Fruit fly (Drosophila melanogaster) whole organism, prepupa: ENCODE results near the gene His4r.

ENCODE experiments used
- Blimp-1 ChIP-seq: fragments of 200-800 bp; sonication (Bioruptor generic); optimal IDR thresholded peaks from 3 replicates; lab custom pipeline; 2017; ENCODE audit warnings: missing biosample characterization, missing genetic modification characterization, mild to moderate bottlenecking, moderate library complexity, missing genetic modification reagents
- CG10631 ChIP-seq: fragments of 200-800 bp; sonication (Bioruptor generic); optimal IDR thresholded peaks from 2 replicates; lab custom pipeline; 2016; ENCODE audit warnings: missing biosample characterization, missing genetic modification characterization
- CG10669 ChIP-seq: fragments of 200-800 bp; sonication (Bioruptor generic); optimal IDR thresholded peaks from 3 replicates; lab custom pipeline; 2018; ENCODE audit warnings: missing biosample characterization, mild to moderate bottlenecking, missing genetic modification characterization, moderate library complexity
- CG11294 ChIP-seq: fragments of 200-800 bp; sonication (Bioruptor generic); IDR thresholded peaks from 2 replicates; pipeline ENCODE4 v1.3.6; 2022; ENCODE audit warnings: missing biosample characterization, missing genetic modification characterization
- CG11762 ChIP-seq: fragments of 200-800 bp; sonication (Bioruptor generic); optimal IDR thresholded peaks from 3 replicates; lab custom pipeline; 2016; ENCODE audit warnings: missing biosample characterization, missing genetic modification characterization; ENCODE audit not compliant: insufficient read depth
- CG15336 ChIP-seq: fragments of 200-800 bp; sonication (Bioruptor generic); IDR thresholded peaks from 2 replicates; pipeline ENCODE4 v1.3.6; 2022; ENCODE audit warnings: missing biosample characterization, missing genetic modification characterization
- CG1621 ChIP-seq: fragments of 200-800 bp; sonication (Bioruptor generic); optimal IDR thresholded peaks from 3 replicates; lab custom pipeline; 2018; ENCODE audit warnings: missing biosample characterization, mild to moderate bottlenecking, missing genetic modification characterization
- CG16779 ChIP-seq: fragments of 200-800 bp; sonication (Bioruptor generic); optimal IDR thresholded peaks from 3 replicates; lab custom pipeline; 2017; ENCODE audit warnings: missing biosample characterization, mild to moderate bottlenecking, missing genetic modification characterization
- CG3032 ChIP-seq: fragments of 200-800 bp; optimal IDR thresholded peaks from 2 replicates; lab custom pipeline; 2019; ENCODE audit warnings: missing biosample characterization, mild to moderate bottlenecking, missing genetic modification characterization, moderate library complexity
- CG31627 ChIP-seq: fragments of 200-800 bp; sonication (Bioruptor generic); optimal IDR thresholded peaks from 3 replicates; lab custom pipeline; 2016; ENCODE audit warnings: missing biosample characterization, missing genetic modification characterization
- CG32006 ChIP-seq: fragments of 200-800 bp; sonication (Bioruptor generic); optimal IDR thresholded peaks from 3 replicates; lab custom pipeline; 2017; ENCODE audit warnings: missing biosample characterization, mild to moderate bottlenecking, missing genetic modification characterization
- CG34406 ChIP-seq: fragments of 200-800 bp; sonication (Bioruptor generic); optimal IDR thresholded peaks from 3 replicates; lab custom pipeline; 2016; ENCODE audit warnings: missing biosample characterization, missing genetic modification characterization
- CG4318 ChIP-seq: fragments of 200-800 bp; sonication (Bioruptor generic); optimal IDR thresholded peaks from 3 replicates; lab custom pipeline; 2017; ENCODE audit warnings: missing biosample characterization, mild to moderate bottlenecking, missing genetic modification characterization
- CG6163 ChIP-seq: fragments of 200-800 bp; sonication (Bioruptor generic); IDR thresholded peaks from 3 replicates; pipeline ENCODE4 v1.3.6; 2022; ENCODE audit warnings: missing biosample characterization, missing genetic modification characterization
- CG6276 ChIP-seq: fragments of 200-800 bp; sonication (Bioruptor generic); optimal IDR thresholded peaks from 2 replicates; lab custom pipeline; 2017; ENCODE audit warnings: missing biosample characterization, mild to moderate bottlenecking, missing genetic modification characterization
- CG6792 ChIP-seq: fragments of 200-800 bp; sonication (Bioruptor generic); optimal IDR thresholded peaks from 3 replicates; lab custom pipeline; 2016; ENCODE audit warnings: missing biosample characterization, missing genetic modification characterization
- CG6808 ChIP-seq: fragments of 200-800 bp; sonication (Bioruptor generic); optimal IDR thresholded peaks from 3 replicates; lab custom pipeline; 2017; ENCODE audit warnings: missing biosample characterization, missing genetic modification characterization, mild to moderate bottlenecking, moderate library complexity, missing genetic modification reagents
- CG7368 ChIP-seq: fragments of 200-800 bp; sonication (Bioruptor generic); optimal IDR thresholded peaks from 3 replicates; lab custom pipeline; 2016; ENCODE audit warnings: missing biosample characterization, missing genetic modification characterization
- CG8119 ChIP-seq: fragments of 200-800 bp; sonication (Bioruptor generic); IDR thresholded peaks from 3 replicates; pipeline ENCODE4 v1.3.6; 2022; ENCODE audit warnings: missing biosample characterization, missing genetic modification characterization
- CG8632 ChIP-seq: fragments of 200-800 bp; sonication (Bioruptor generic); optimal IDR thresholded peaks from 3 replicates; lab custom pipeline; 2016; ENCODE audit warnings: missing biosample characterization, missing genetic modification characterization
- CG9139 ChIP-seq: fragments of 200-800 bp; sonication (Bioruptor generic); optimal IDR thresholded peaks from 3 replicates; lab custom pipeline; 2017; ENCODE audit warnings: missing biosample characterization, mild to moderate bottlenecking, missing genetic modification characterization
- Eip75B ChIP-seq: fragments of 200-800 bp; sonication (Bioruptor generic); optimal IDR thresholded peaks from 3 replicates; lab custom pipeline; 2016; ENCODE audit warnings: missing biosample characterization, missing genetic modification characterization
- Eip78C ChIP-seq: fragments of 200-800 bp; sonication (Bioruptor generic); peaks from one replicate; lab custom pipeline; 2016; ENCODE audit warnings: missing biosample characterization, missing genetic modification characterization
- Ets21C ChIP-seq: fragments of 200-800 bp; sonication (Bioruptor generic); optimal IDR thresholded peaks from 3 replicates; lab custom pipeline; 2016; ENCODE audit warnings: missing biosample characterization, missing genetic modification characterization
- Ets96B ChIP-seq: fragments of 200-800 bp; optimal IDR thresholded peaks from 2 replicates; lab custom pipeline; 2019; ENCODE audit warnings: missing biosample characterization, mild to moderate bottlenecking, missing genetic modification characterization, moderate library complexity
- Gug ChIP-seq: fragments of 200-800 bp; sonication (Bioruptor generic); IDR thresholded peaks from 2 replicates; pipeline ENCODE4 v1.3.6; 2022; ENCODE audit warnings: missing biosample characterization, missing genetic modification characterization
- Hr39 ChIP-seq: fragments of 200-800 bp; sonication (Bioruptor generic); optimal IDR thresholded peaks from 2 replicates; lab custom pipeline; 2016; ENCODE audit warnings: missing biosample characterization, missing genetic modification characterization
- Hr4 ChIP-seq: fragments of 200-800 bp; sonication (Bioruptor generic); optimal IDR thresholded peaks from 3 replicates; lab custom pipeline; 2016; ENCODE audit warnings: missing biosample characterization, missing genetic modification characterization
- Lpt ChIP-seq: fragments of 200-800 bp; sonication (Bioruptor generic); optimal IDR thresholded peaks from 3 replicates; lab custom pipeline; 2016; ENCODE audit warnings: missing biosample characterization, missing genetic modification characterization
- Met ChIP-seq: fragments of 200-800 bp; sonication (Bioruptor generic); optimal IDR thresholded peaks from 3 replicates; lab custom pipeline; 2016; ENCODE audit warnings: missing biosample characterization, missing genetic modification characterization
- OdsH ChIP-seq: fragments of 200-800 bp; sonication (Bioruptor generic); optimal IDR thresholded peaks from 3 replicates; lab custom pipeline; 2016; ENCODE audit warnings: missing biosample characterization, missing genetic modification characterization
- Smox ChIP-seq: fragments of 200-800 bp; sonication (Bioruptor generic); optimal IDR thresholded peaks from 3 replicates; lab custom pipeline; 2016; ENCODE audit warnings: missing biosample characterization, missing genetic modification characterization
- Sox14 ChIP-seq: fragments of 200-800 bp; sonication (Bioruptor generic); optimal IDR thresholded peaks from 3 replicates; lab custom pipeline; 2016; ENCODE audit warnings: missing biosample characterization, missing genetic modification characterization
- Sox15 ChIP-seq: fragments of 200-800 bp; sonication (Bioruptor generic); optimal IDR thresholded peaks from 3 replicates; lab custom pipeline; 2016; ENCODE audit warnings: missing biosample characterization, missing genetic modification characterization
- achi ChIP-seq: fragments of 200-800 bp; sonication (Bioruptor generic); optimal IDR thresholded peaks from 3 replicates; lab custom pipeline; 2016; ENCODE audit warnings: missing biosample characterization, missing genetic modification characterization
- dac ChIP-seq: fragments of 200-800 bp; sonication (Bioruptor generic); optimal IDR thresholded peaks from 2 replicates; lab custom pipeline; 2017; ENCODE audit warnings: missing biosample characterization, mild to moderate bottlenecking, missing genetic modification characterization
- dsx ChIP-seq: fragments of 200-800 bp; optimal IDR thresholded peaks from 3 replicates; lab custom pipeline; 2019; ENCODE audit warnings: missing biosample characterization, mild to moderate bottlenecking, missing genetic modification characterization, moderate library complexity; ENCODE audit not compliant: poor library complexity, severe bottlenecking
- eg ChIP-seq: fragments of 200-800 bp; sonication (Bioruptor generic); IDR thresholded peaks from 3 replicates; pipeline ENCODE4 v1.3.6; 2022; ENCODE audit warnings: missing biosample characterization, missing genetic modification characterization
- fd59A ChIP-seq: fragments of 200-800 bp; sonication (Bioruptor generic); optimal IDR thresholded peaks from 2 replicates; lab custom pipeline; 2017; ENCODE audit warnings: missing biosample characterization, mild to moderate bottlenecking, missing genetic modification characterization, missing genetic modification reagents
- fkh ChIP-seq: fragments of 200-800 bp; sonication (Bioruptor generic); optimal IDR thresholded peaks from 3 replicates; lab custom pipeline; 2017; ENCODE audit warnings: missing biosample characterization, mild to moderate bottlenecking, missing genetic modification characterization, moderate library complexity
- lz ChIP-seq: fragments of 200-800 bp; sonication (Bioruptor generic); optimal IDR thresholded peaks from 3 replicates; lab custom pipeline; 2016; ENCODE audit warnings: missing biosample characterization, missing genetic modification characterization
- net ChIP-seq: fragments of 200-800 bp; sonication (Bioruptor generic); optimal IDR thresholded peaks from 3 replicates; lab custom pipeline; 2016; ENCODE audit warnings: missing biosample characterization, missing genetic modification characterization
- pdm3 ChIP-seq: fragments of 200-800 bp; sonication (Bioruptor generic); optimal IDR thresholded peaks from 3 replicates; lab custom pipeline; 2016; ENCODE audit warnings: missing biosample characterization, missing genetic modification characterization
- salr ChIP-seq, 2 experiments: fragments of 200-800 bp; sonication (Bioruptor generic); optimal IDR thresholded peaks; 3 replicates each; lab custom pipeline; 2016 to 2018; ENCODE audit warnings: missing biosample characterization in 2 of 2, missing genetic modification characterization in 2 of 2, mild to moderate bottlenecking in 1 of 2
- ss ChIP-seq, 2 experiments: fragments of 200-800 bp; sonication (Bioruptor generic); optimal IDR thresholded peaks; 2 replicates in 1 of 2; 3 replicates in 1 of 2; lab custom pipeline; 2017 to 2018; ENCODE audit warnings: mild to moderate bottlenecking in 2 of 2, missing biosample characterization in 2 of 2, missing genetic modification characterization in 2 of 2, moderate library complexity in 1 of 2
- svp ChIP-seq: fragments of 200-800 bp; sonication (Bioruptor generic); peaks from one replicate; lab custom pipeline; 2016; ENCODE audit warnings: missing biosample characterization, missing genetic modification characterization
- vri ChIP-seq: fragments of 200-800 bp; sonication (Bioruptor generic); optimal IDR thresholded peaks from 3 replicates; lab custom pipeline; 2016; ENCODE audit warnings: missing biosample characterization, mild to moderate bottlenecking, missing genetic modification characterization

His4r gene

dm6 chr3R:14597935-14598424 is 27.6 kb upstream of the His4r start (continued):
- TF ChIP-seq Sox15 (GFP tag; lab: Kevin White, UChicago) (no peak), fkh (no peak), eg (GFP tag; lab: Robert Waterston, UW) (peak; percentile 66), pdm3 (GFP tag; lab: Kevin White, UChicago) (peak; percentile 40)

dm6 chr3R:14608892-14609692 is 16.5 kb upstream of the His4r start, which contains the start of gene CG14853:
TSS of gene CG14853 (plus strand) at chr3R:14609642.
- TF ChIP-seq CG32006 (GFP tag; lab: Kevin White, UChicago), result peak; percentile 78
- TF ChIP-seq Eip75B (GFP tag; lab: Kevin White, UChicago), result peak; percentile 9
- peak; percentile 74 for TF ChIP-seq CG15336 (GFP tag; lab: Robert Waterston, UW)
- TF ChIP-seq svp, result peak; percentile 50
- peak; percentile 3 for TF ChIP-seq CG16779 (tag; lab: Kevin White, UChicago)
- TF ChIP-seq Gug (GFP tag; lab: Robert Waterston, UW), result no peak
- TF ChIP-seq Hr39 (GFP tag; lab: Kevin White, UChicago), result peak; percentile 18
- peak; percentile 17 for TF ChIP-seq CG6792
- peak; percentile 48 for TF ChIP-seq CG9139
- no peak for TF ChIP-seq Blimp-1
- TF ChIP-seq Sox15 (GFP tag; lab: Kevin White, UChicago), result peak; percentile 46
- TF ChIP-seq CG34406 (GFP tag; lab: Kevin White, UChicago), result peak; percentile 68
- no peak for TF ChIP-seq Sox14 (GFP tag; lab: Kevin White, UChicago)
- peak; percentile 54 for TF ChIP-seq CG3032
- TF ChIP-seq lz, result no peak
- TF ChIP-seq Ets96B, result peak; percentile 67
- peak; percentile 73 for TF ChIP-seq OdsH
- TF ChIP-seq CG31627 (GFP tag; lab: Kevin White, UChicago), result peak; percentile 16
- peak; percentile 35; the same call in 1 of the 2 replicates for TF ChIP-seq CG11294 (GFP tag; lab: Robert Waterston, UW)
- TF ChIP-seq dac (GFP tag; lab: Kevin White, UChicago), result no peak
- TF ChIP-seq Met, result peak; percentile 22
- no peak for TF ChIP-seq Lpt
- TF ChIP-seq CG11762 (GFP tag; lab: Kevin White, UChicago), result no peak
- peak; percentile 63 for TF ChIP-seq fkh
- no peak for TF ChIP-seq Ets21C (GFP tag; lab: Kevin White, UChicago)
- TF ChIP-seq CG6808 (GFP tag; lab: Kevin White, UChicago), result peak; percentile 9
- peak; percentile 65 for TF ChIP-seq net (GFP tag; lab: Kevin White, UChicago)
- TF ChIP-seq CG6276 (GFP tag; lab: Kevin White, UChicago), result peak; percentile 31
- peak; percentile 27 for TF ChIP-seq dsx (GFP tag; lab: Kevin White, UChicago)
- TF ChIP-seq eg (GFP tag; lab: Robert Waterston, UW), result peak; percentile 51; the same call in 1 of the 3 replicates
- peak; percentile 36; the same call in 2 of the 3 replicates for TF ChIP-seq CG6163 (GFP tag; lab: Robert Waterston, UW)
- peak; percentile 55 for TF ChIP-seq Hr4 (GFP tag; lab: Kevin White, UChicago)
- TF ChIP-seq CG8119 (GFP tag; lab: Robert Waterston, UW), result peak; percentile 79
- TF ChIP-seq Eip78C (GFP tag; lab: Kevin White, UChicago), result peak; percentile 79
- peak; percentile 20 for TF ChIP-seq fd59A (GFP tag; lab: Kevin White, UChicago)
- no peak for TF ChIP-seq CG1621
- TF ChIP-seq vri (GFP tag; lab: Kevin White, UChicago), result peak; percentile 42
- peak in 1 of 2 experiments; percentile 60 for TF ChIP-seq ss (GFP tag; optimal IDR thresholded peaks at IDR 0.05; lab: Kevin White, UChicago)
- TF ChIP-seq CG4318, result peak; percentile 37
- TF ChIP-seq Smox (GFP tag; lab: Kevin White, UChicago), result peak; percentile 39
- TF ChIP-seq CG10669 (GFP tag; lab: Kevin White, UChicago), result peak; percentile 3
- TF ChIP-seq CG10631 (GFP tag; lab: Kevin White, UChicago), result peak; percentile 39
- peak; percentile 71 for TF ChIP-seq achi (GFP tag; lab: Kevin White, UChicago)
- TF ChIP-seq pdm3 (GFP tag; lab: Kevin White, UChicago), result peak; percentile 33
- no peak for TF ChIP-seq CG7368 (GFP tag; lab: Kevin White, UChicago)
- peak; percentile 5 to 53 for TF ChIP-seq salr (GFP tag; optimal IDR thresholded peaks at IDR 0.05; lab: Kevin White, UChicago)
- TF ChIP-seq CG8632, result peak; percentile 47
